Worm (Caenorhabditis elegans): ENCODE measurements around the gene srr-1.

DNA sequence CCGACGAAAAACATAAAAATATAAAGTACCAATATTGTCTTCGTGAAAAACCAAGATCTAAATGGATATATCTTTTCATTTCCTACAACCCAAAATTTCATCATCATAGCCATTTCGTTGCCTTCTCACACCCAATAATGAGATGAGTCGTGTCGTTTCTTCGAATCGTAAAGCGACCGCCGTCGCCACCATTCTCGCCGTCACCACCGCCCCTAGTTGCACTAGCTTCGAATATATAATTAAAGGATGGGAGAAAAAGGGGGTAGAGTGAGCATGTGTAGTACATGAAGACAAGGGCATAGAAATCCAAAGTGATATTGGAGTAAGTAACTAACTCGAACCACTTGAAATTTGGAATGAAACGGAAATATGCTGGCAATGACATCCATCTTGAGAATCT lies 31.3 kb downstream of the srr-1 start:
- no peak for TF ChIP-seq flt-1 (GFP tag; IDR thresholded peaks at IDR 0.05)
- TF ChIP-seq F13C5.2 (tag; optimal IDR thresholded peaks at IDR 0.05), result no peak
- no peak for TF ChIP-seq tbx-11 (GFP tag; IDR thresholded peaks at IDR 0.05)
- TF ChIP-seq B0310.2 (tag; optimal IDR thresholded peaks at IDR 0.05), result no peak
- TF ChIP-seq ama-1 (optimal IDR thresholded peaks at IDR 0.05), result no peak
- no peak for TF ChIP-seq aly-1 (tag; optimal IDR thresholded peaks at IDR 0.05)
- no peak for TF ChIP-seq ceh-36 (tag; optimal IDR thresholded peaks at IDR 0.05)
- no peak for TF ChIP-seq hmbx-1 (tag; optimal IDR thresholded peaks at IDR 0.05)
- no peak for TF ChIP-seq scrt-1 (GFP tag; IDR thresholded peaks at IDR 0.05)
- no peak for TF ChIP-seq hnd-1 (tag; optimal IDR thresholded peaks at IDR 0.05)
- no peak for TF ChIP-seq ets-7 (tag; optimal IDR thresholded peaks at IDR 0.05)
- TF ChIP-seq sea-1 (GFP tag; conservative IDR thresholded peaks at IDR 0.05), result no peak
- no peak for TF ChIP-seq hmg-4 (GFP tag; optimal IDR thresholded peaks at IDR 0.05)

Data from whole organism, early embryonic.